Worm (Caenorhabditis elegans) whole organism, late embryonic: ENCODE results near the gene slc-25A10.

Experiments used
- C08G9.2 ChIP-seq: sonication (generic microtip); optimal IDR thresholded peaks from 2 replicates; lab custom pipeline; 2016; ENCODE audit warnings: mild to moderate bottlenecking, missing genetic modification characterization, moderate library complexity, missing compliant biosample characterization
- K02D7.2 ChIP-seq: sonication (generic microtip); optimal IDR thresholded peaks from 2 replicates; lab custom pipeline; 2017; ENCODE audit warnings: mild to moderate bottlenecking, missing genetic modification characterization, missing compliant biosample characterization
- K09A11.1 ChIP-seq: sonication (generic microtip); optimal IDR thresholded peaks from 2 replicates; lab custom pipeline; 2017; ENCODE audit warnings: antibody characterized with exemption, mild to moderate bottlenecking, missing genetic modification characterization, missing compliant biosample characterization; ENCODE audit not compliant: insufficient read depth
- T23F11.4 ChIP-seq: fragments of 200-800 bp; sonication (Bioruptor generic); optimal IDR thresholded peaks from 2 replicates; lab custom pipeline; 2018; ENCODE audit warnings: mild to moderate bottlenecking, missing genetic modification characterization, missing compliant biosample characterization
- Y22D7AL.16 ChIP-seq: sonication (generic microtip); optimal IDR thresholded peaks from 2 replicates; lab custom pipeline; 2016; ENCODE audit warnings: missing genetic modification characterization, missing compliant biosample characterization
- ahr-1 ChIP-seq: sonication (generic microtip); optimal IDR thresholded peaks from 2 replicates; lab custom pipeline; 2016; ENCODE audit warnings: missing genetic modification characterization, missing compliant biosample characterization
- ceh-19 ChIP-seq: fragments of 200-800 bp; sonication (Bioruptor generic); optimal IDR thresholded peaks from 2 replicates; lab custom pipeline; 2018; ENCODE audit warnings: mild to moderate bottlenecking, missing genetic modification characterization, missing compliant biosample characterization
- ceh-2 ChIP-seq: sonication (generic microtip); optimal IDR thresholded peaks from 2 replicates; lab custom pipeline; 2016; ENCODE audit warnings: missing genotype, missing genetic modification characterization, missing compliant biosample characterization
- ceh-22 ChIP-seq: sonication (generic microtip); optimal IDR thresholded peaks from 2 replicates; lab custom pipeline; 2017; ENCODE audit warnings: missing biosample characterization, missing genetic modification characterization
- ceh-31 ChIP-seq: sonication (generic microtip); optimal IDR thresholded peaks from 2 replicates; lab custom pipeline; 2016; ENCODE audit warnings: missing genetic modification characterization, missing compliant biosample characterization
- ceh-34 ChIP-seq: sonication (generic microtip); optimal IDR thresholded peaks from 2 replicates; lab custom pipeline; 2016; ENCODE audit warnings: mild to moderate bottlenecking, missing genetic modification characterization, missing compliant biosample characterization
- ceh-45 ChIP-seq: fragments of 200-800 bp; sonication (Bioruptor generic); IDR thresholded peaks from 2 replicates; pipeline ENCODE4 v1.3.6; 2022; ENCODE audit warnings: missing genetic modification reagents, missing genetic modification characterization, missing compliant biosample characterization
- ceh-6 ChIP-seq: fragments of 200-800 bp; sonication (Bioruptor generic); optimal IDR thresholded peaks from 2 replicates; lab custom pipeline; 2018; ENCODE audit warnings: mild to moderate bottlenecking, missing genetic modification characterization, missing compliant biosample characterization
- ceh-9 ChIP-seq: sonication (generic microtip); optimal IDR thresholded peaks from 2 replicates; lab custom pipeline; 2016; ENCODE audit warnings: mild to moderate bottlenecking, missing genetic modification characterization, inconsistent platforms, missing compliant biosample characterization
- che-1 ChIP-seq: sonication (generic microtip); optimal IDR thresholded peaks from 2 replicates; lab custom pipeline; 2016; ENCODE audit warnings: mild to moderate bottlenecking, missing genetic modification characterization, missing compliant biosample characterization
- dve-1 ChIP-seq: sonication (generic microtip); optimal IDR thresholded peaks from 2 replicates; lab custom pipeline; 2017; ENCODE audit warnings: antibody characterized with exemption, mild to moderate bottlenecking, missing genetic modification characterization, missing compliant biosample characterization
- elt-2 ChIP-seq: sonication (generic microtip); optimal IDR thresholded peaks from 2 replicates; lab custom pipeline; 2016; ENCODE audit warnings: missing genetic modification reagents, missing genetic modification characterization, missing compliant biosample characterization
- fax-1 ChIP-seq: sonication (generic microtip); optimal IDR thresholded peaks from 2 replicates; lab custom pipeline; 2016; ENCODE audit warnings: missing genotype, missing genetic modification characterization, missing compliant biosample characterization
- fkh-10 ChIP-seq: fragments of 150-350 bp; optimal IDR thresholded peaks from 2 replicates; lab custom pipeline; 2014; ENCODE audit warnings: missing biosample characterization, missing genetic modification reagents, missing genetic modification characterization
- gmeb-2 ChIP-seq: sonication (generic microtip); optimal IDR thresholded peaks from 2 replicates; lab custom pipeline; 2016; ENCODE audit warnings: missing genetic modification characterization, inconsistent platforms, missing compliant biosample characterization
- hlh-30 ChIP-seq: sonication (generic microtip); optimal IDR thresholded peaks from 2 replicates; lab custom pipeline; 2017; ENCODE audit warnings: antibody characterized with exemption, missing genetic modification characterization, missing compliant biosample characterization; ENCODE audit not compliant: insufficient read depth
- hlh-6 ChIP-seq: sonication (generic microtip); optimal IDR thresholded peaks from 2 replicates; lab custom pipeline; 2016; ENCODE audit warnings: missing genotype, missing genetic modification characterization, missing compliant biosample characterization
- madf-2 ChIP-seq: sonication (generic microtip); optimal IDR thresholded peaks from 2 replicates; lab custom pipeline; 2017; ENCODE audit warnings: missing genetic modification characterization, missing compliant biosample characterization
- nhr-11 ChIP-seq: fragments of 150-350 bp; optimal IDR thresholded peaks from 2 replicates; lab custom pipeline; 2014; ENCODE audit warnings: missing biosample characterization, missing genetic modification characterization
- nhr-232 ChIP-seq: sonication (generic microtip); optimal IDR thresholded peaks from 2 replicates; lab custom pipeline; 2016; ENCODE audit warnings: missing genetic modification characterization, missing compliant biosample characterization
- npax-4 ChIP-seq: sonication (generic microtip); optimal IDR thresholded peaks from 2 replicates; lab custom pipeline; 2016; ENCODE audit warnings: missing genetic modification characterization, missing compliant biosample characterization
- odd-2 ChIP-seq: sonication (generic microtip); optimal IDR thresholded peaks from 2 replicates; lab custom pipeline; 2017; ENCODE audit warnings: antibody characterized with exemption, mild to moderate bottlenecking, missing genetic modification characterization, missing compliant biosample characterization
- pag-3 ChIP-seq: sonication (generic microtip); optimal IDR thresholded peaks from 2 replicates; lab custom pipeline; 2016; ENCODE audit warnings: missing compliant biosample characterization, missing genetic modification characterization, borderline replicate concordance
- pat-9 ChIP-seq: fragments of 200-800 bp; sonication (Bioruptor generic); optimal IDR thresholded peaks from 2 replicates; lab custom pipeline; 2018; ENCODE audit warnings: mild to moderate bottlenecking, missing genetic modification characterization, moderate library complexity, missing compliant biosample characterization
- pha-4 ChIP-seq: fragments of 150-350 bp; optimal IDR thresholded peaks from 2 replicates; lab custom pipeline; 2018; ENCODE audit warnings: missing biosample characterization, missing genetic modification reagents, missing genetic modification characterization
- pqm-1 ChIP-seq: sonication (generic microtip); optimal IDR thresholded peaks from 2 replicates; lab custom pipeline; 2016; ENCODE audit warnings: missing genetic modification characterization, missing compliant biosample characterization
- rnt-1 ChIP-seq: sonication (generic microtip); optimal IDR thresholded peaks from 2 replicates; lab custom pipeline; 2016; ENCODE audit warnings: missing genetic modification characterization, missing compliant biosample characterization
- sdc-2 ChIP-seq: sonication (generic microtip); optimal IDR thresholded peaks from 2 replicates; lab custom pipeline; 2016; ENCODE audit warnings: missing genotype, missing genetic modification characterization, missing compliant biosample characterization
- sox-2 ChIP-seq: fragments of 200-800 bp; sonication (Bioruptor generic); IDR thresholded peaks from 2 replicates; pipeline ENCODE4 v1.3.6; 2022; ENCODE audit warnings: missing genetic modification reagents, missing genetic modification characterization, missing compliant biosample characterization
- syd-9 ChIP-seq: sonication (generic microtip); optimal IDR thresholded peaks from 2 replicates; lab custom pipeline; 2016; ENCODE audit warnings: mild to moderate bottlenecking, missing genetic modification characterization, moderate library complexity, missing compliant biosample characterization
- tbx-2 ChIP-seq: sonication (generic microtip); optimal IDR thresholded peaks from 2 replicates; lab custom pipeline; 2016; ENCODE audit warnings: missing genetic modification characterization, missing compliant biosample characterization
- ttx-3 ChIP-seq: sonication (generic microtip); optimal IDR thresholded peaks from 2 replicates; lab custom pipeline; 2016; ENCODE audit warnings: missing genetic modification reagents, missing genetic modification characterization, missing compliant biosample characterization
- unc-42 ChIP-seq: sonication (generic microtip); optimal IDR thresholded peaks from 2 replicates; lab custom pipeline; 2016; ENCODE audit warnings: missing genotype, missing genetic modification characterization, missing compliant biosample characterization
- unc-55 ChIP-seq: sonication (generic microtip); optimal IDR thresholded peaks from 2 replicates; lab custom pipeline; 2017; ENCODE audit warnings: missing biosample characterization, missing genetic modification reagents, missing genetic modification characterization
- zip-5 ChIP-seq: sonication (generic microtip); optimal IDR thresholded peaks from 2 replicates; lab custom pipeline; 2016; ENCODE audit warnings: missing genetic modification characterization, missing compliant biosample characterization
- ztf-16 ChIP-seq: sonication (generic microtip); optimal IDR thresholded peaks from 2 replicates; lab custom pipeline; 2017; ENCODE audit warnings: missing genetic modification characterization, missing compliant biosample characterization

The slc-25A10 gene

ce11 chrX:6737329-6738008 is 12.0 kb upstream of the slc-25A10 start (continued):
- peak; percentile 41 for TF ChIP-seq dve-1 (tag; lab: Kevin White, UChicago)
- TF ChIP-seq sdc-2 (tag; lab: Kevin White, UChicago): peak; percentile 3

- no peak for TF ChIP-seq sox-2 (GFP tag; lab: Robert Waterston, UW)
- TF ChIP-seq K02D7.2 (tag; lab: Kevin White, UChicago): no peak
- no peak for TF ChIP-seq K09A11.1
- TF ChIP-seq tbx-2 (tag; lab: Kevin White, UChicago): no peak
- no peak for TF ChIP-seq fax-1 (tag; lab: Kevin White, UChicago)
- TF ChIP-seq pha-4 (tag; lab: Kevin White, UChicago): no peak
- TF ChIP-seq ceh-22: no peak
- no peak for TF ChIP-seq T23F11.4 (GFP tag; lab: Kevin White, UChicago)
- TF ChIP-seq pqm-1 (tag; lab: Kevin White, UChicago): peak; percentile 11
- no peak for TF ChIP-seq unc-55 (GFP tag; lab: Kevin White, UChicago)
- TF ChIP-seq nhr-232 (tag; lab: Kevin White, UChicago): no peak
- no peak for TF ChIP-seq rnt-1 (tag; lab: Kevin White, UChicago)
- TF ChIP-seq fkh-10: no peak
- no peak for TF ChIP-seq zip-5 (tag; lab: Kevin White, UChicago)
- no peak for TF ChIP-seq pag-3 (tag; lab: Kevin White, UChicago)
- no peak for TF ChIP-seq pat-9 (tag; lab: Kevin White, UChicago)
- TF ChIP-seq elt-2 (tag; lab: Kevin White, UChicago): peak; percentile 94
- no peak for TF ChIP-seq Y22D7AL.16 (tag; lab: Kevin White, UChicago)
- no peak for TF ChIP-seq hlh-6
- TF ChIP-seq ttx-3: no peak
- TF ChIP-seq sdc-2 (tag; lab: Kevin White, UChicago): no peak
- TF ChIP-seq unc-42 (tag; lab: Kevin White, UChicago): peak; percentile 63
- no peak for TF ChIP-seq C08G9.2
- no peak for TF ChIP-seq odd-2 (tag; lab: Kevin White, UChicago)
- TF ChIP-seq ahr-1: no peak
- no peak for TF ChIP-seq syd-9 (tag; lab: Kevin White, UChicago)
These were observed 11.0 kb upstream of the slc-25A10 start for ce11 chrX:6736358-6736991.

- no peak for TF ChIP-seq ztf-16 (tag; lab: Kevin White, UChicago)
- peak; percentile 13 for TF ChIP-seq hlh-30
- no peak for TF ChIP-seq ceh-31 (tag; lab: Kevin White, UChicago)
These were observed 10.0 kb upstream of the slc-25A10 start for ce11 chrX:6735494-6735893.

ce11 chrX:6733201-6733600 is 7.7 kb upstream of the slc-25A10 start, which contains the start of gene R03E9.2:
Gene R03E9.2 (minus strand): TSS chrX:6733301.
- no peak for TF ChIP-seq npax-4 (tag; lab: Kevin White, UChicago)
- TF ChIP-seq ceh-19 (GFP tag; lab: Kevin White, UChicago): no peak
- no peak for TF ChIP-seq che-1 (tag; lab: Kevin White, UChicago)
- no peak for TF ChIP-seq nhr-11 (tag; lab: Kevin White, UChicago)
- no peak for TF ChIP-seq hlh-30

ce11 chrX:6729593-6729992 is 4.1 kb upstream of the slc-25A10 start, which contains the start of gene K11G12.6:
Gene K11G12.6 (minus strand): TSS chrX:6729657.
- TF ChIP-seq ceh-34 (tag; lab: Kevin White, UChicago) (no peak), tbx-2 (tag; lab: Kevin White, UChicago) (no peak), fax-1 (tag; lab: Kevin White, UChicago) (no peak), ceh-9 (tag; lab: Kevin White, UChicago) (no peak), madf-2 (tag; lab: Kevin White, UChicago) (no peak), ceh-2 (no peak), sdc-2 (tag; lab: Kevin White, UChicago) (no peak), ahr-1 (no peak), gmeb-2 (tag; lab: Kevin White, UChicago) (no peak), ceh-45 (GFP tag; lab: Robert Waterston, UW) (no peak), ceh-6 (GFP tag; lab: Kevin White, UChicago) (no peak), unc-42 (tag; lab: Kevin White, UChicago) (no peak), zip-5 (tag; lab: Kevin White, UChicago) (no peak)
